Worm (Caenorhabditis elegans) whole organism, early embryonic: ENCODE measurements around the gene T05A1.5.

Source experiments
- aly-1 ChIP-seq: sonication (generic microtip); optimal IDR thresholded peaks from 2 replicates; lab custom pipeline; 2016; ENCODE audit warnings: missing genetic modification characterization, missing compliant biosample characterization
- ama-1 ChIP-seq: fragments of 150-350 bp; optimal IDR thresholded peaks from 2 replicates; lab custom pipeline; 2014
- ceh-13 ChIP-seq: fragments of 200-800 bp; sonication (Bioruptor generic); optimal IDR thresholded peaks from 2 replicates; lab custom pipeline; 2018; ENCODE audit warnings: mild to moderate bottlenecking, missing genetic modification characterization, missing compliant biosample characterization
- ceh-36 ChIP-seq: sonication (generic microtip); optimal IDR thresholded peaks from 2 replicates; lab custom pipeline; 2016; ENCODE audit warnings: missing genetic modification characterization, inconsistent platforms, missing compliant biosample characterization
- ets-7 ChIP-seq: sonication (generic microtip); optimal IDR thresholded peaks from 2 replicates; lab custom pipeline; 2016; ENCODE audit warnings: missing genotype, missing genetic modification characterization, missing compliant biosample characterization
- flt-1 ChIP-seq: fragments of 200-800 bp; sonication (Bioruptor generic); IDR thresholded peaks from 2 replicates; pipeline ENCODE4 v1.3.6; 2022; ENCODE audit warnings: missing genetic modification characterization, missing compliant biosample characterization
- hmbx-1 ChIP-seq: sonication (generic microtip); optimal IDR thresholded peaks from 2 replicates; lab custom pipeline; 2016; ENCODE audit warnings: mild to moderate bottlenecking, missing genetic modification characterization, missing compliant biosample characterization
- hmg-4 ChIP-seq: fragments of 200-800 bp; sonication (Bioruptor generic); optimal IDR thresholded peaks from 2 replicates; lab custom pipeline; 2018; ENCODE audit warnings: mild to moderate bottlenecking, missing genetic modification characterization, missing compliant biosample characterization
- hnd-1 ChIP-seq: sonication (generic microtip); optimal IDR thresholded peaks from 2 replicates; lab custom pipeline; 2016; ENCODE audit warnings: missing genetic modification characterization, missing compliant biosample characterization
- pes-1 ChIP-seq: fragments of 200-800 bp; sonication (Bioruptor generic); IDR thresholded peaks from 2 replicates; pipeline ENCODE4 v1.3.6; 2022; ENCODE audit warnings: missing genetic modification reagents, missing genetic modification characterization, missing compliant biosample characterization
- sea-1 ChIP-seq: fragments of 200-800 bp; sonication (Bioruptor generic); conservative IDR thresholded peaks from 2 replicates; pipeline ENCODE4 v1.3.6; 2022; ENCODE audit warnings: missing genetic modification characterization, missing compliant biosample characterization
- tbx-11 ChIP-seq: fragments of 200-800 bp; sonication (Bioruptor generic); IDR thresholded peaks from 2 replicates; pipeline ENCODE4 v1.3.6; 2022; ENCODE audit warnings: missing genetic modification characterization, missing compliant biosample characterization
- tbx-37 ChIP-seq: fragments of 200-800 bp; sonication (Bioruptor generic); conservative IDR thresholded peaks from 2 replicates; pipeline ENCODE4 v1.3.6; 2022; ENCODE audit warnings: missing genetic modification reagents, missing genetic modification characterization, missing compliant biosample characterization
- tra-4 ChIP-seq: sonication (generic microtip); optimal IDR thresholded peaks from 2 replicates; lab custom pipeline; 2017; ENCODE audit warnings: missing genetic modification characterization, missing compliant biosample characterization

ce11 chrIV:9500100-9500499, 46.0 kb upstream of the T05A1.5 start, which contains the start of gene ugt-21:
- TF ChIP-seq sea-1 (GFP tag; lab: Robert Waterston, UW), result no peak
- TF ChIP-seq hmbx-1 (tag; lab: Kevin White, UChicago), result no peak
- no peak for TF ChIP-seq ceh-36
- no peak for TF ChIP-seq ets-7
- no peak for TF ChIP-seq flt-1 (GFP tag; lab: Robert Waterston, UW)
- TF ChIP-seq tra-4 (tag; lab: Kevin White, UChicago), result no peak
- TF ChIP-seq ama-1 (lab: Kevin White, UChicago), result no peak
- TF ChIP-seq tbx-37 (GFP tag; lab: Robert Waterston, UW), result no peak
- no peak for TF ChIP-seq aly-1 (tag; lab: Kevin White, UChicago)
- no peak for TF ChIP-seq tbx-11 (GFP tag; lab: Robert Waterston, UW)
- TF ChIP-seq hnd-1 (tag; lab: Kevin White, UChicago), result no peak
- TF ChIP-seq pes-1 (GFP tag; lab: Robert Waterston, UW), result no peak
- TF ChIP-seq ceh-13 (GFP tag; lab: Kevin White, UChicago), result no peak
- TF ChIP-seq hmg-4 (GFP tag; lab: Kevin White, UChicago), result no peak
